Worm (Caenorhabditis elegans) whole organism, L4/young adult: ENCODE results near the gene srx-104.

Experiments
- W03F9.2 ChIP-seq: fragments of 150-350 bp; optimal IDR thresholded peaks from 2 replicates; lab custom pipeline; 2014; ENCODE audit warnings: missing biosample characterization, missing genetic modification characterization
- him-1 ChIP-seq: sonication (generic microtip); optimal IDR thresholded peaks from 2 replicates; lab custom pipeline; 2016; ENCODE audit warnings: missing genotype, missing genetic modification reagents, missing genetic modification characterization, missing compliant biosample characterization

DNA sequence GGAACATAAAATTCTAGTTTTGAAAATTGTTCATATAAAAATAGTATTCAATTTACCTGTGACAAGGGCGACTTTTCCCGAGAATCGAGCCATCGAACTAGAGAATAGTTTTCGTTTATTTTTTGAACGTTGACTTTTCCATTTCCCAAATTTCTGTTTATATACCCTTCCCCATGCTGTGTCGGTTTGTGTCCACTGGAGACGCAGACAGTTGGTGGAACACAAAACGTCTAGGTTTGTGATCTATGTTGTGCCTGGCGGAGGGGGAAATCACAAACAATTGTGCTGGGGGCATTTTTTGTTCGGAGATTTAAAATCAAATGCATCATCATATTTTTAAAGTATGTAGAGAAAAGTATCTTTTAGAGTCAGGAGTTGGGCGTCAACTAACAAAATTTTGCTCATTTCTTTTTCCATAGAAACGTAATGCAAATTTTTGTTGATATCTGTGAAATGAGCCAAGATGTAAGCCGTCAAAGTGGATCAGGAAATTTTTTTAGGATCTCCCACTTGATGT, 44.3 kb upstream of the srx-104 start, which contains the start of gene nta-1:
- TF ChIP-seq him-1 (tag; lab: Kevin White, UChicago) (no peak), W03F9.2 (tag; lab: Kevin White, UChicago) (no peak)
